Fruit fly (Drosophila melanogaster) whole organism, prepupa: ENCODE results near the gene CG14535.
A peak's percentile ranks its signal among the peaks of the same experiment; 100 is the strongest.

Experiments used
- Blimp-1 ChIP-seq: fragments of 200-800 bp; sonication (Bioruptor generic); optimal IDR thresholded peaks from 3 replicates; lab custom pipeline; 2017; ENCODE audit warnings: missing biosample characterization, missing genetic modification characterization, mild to moderate bottlenecking, moderate library complexity, missing genetic modification reagents
- CG10631 ChIP-seq: fragments of 200-800 bp; sonication (Bioruptor generic); optimal IDR thresholded peaks from 2 replicates; lab custom pipeline; 2016; ENCODE audit warnings: missing biosample characterization, missing genetic modification characterization
- CG10669 ChIP-seq: fragments of 200-800 bp; sonication (Bioruptor generic); optimal IDR thresholded peaks from 3 replicates; lab custom pipeline; 2018; ENCODE audit warnings: missing biosample characterization, mild to moderate bottlenecking, missing genetic modification characterization, moderate library complexity
- CG11294 ChIP-seq: fragments of 200-800 bp; sonication (Bioruptor generic); IDR thresholded peaks from 2 replicates; pipeline ENCODE4 v1.3.6; 2022; ENCODE audit warnings: missing biosample characterization, missing genetic modification characterization
- CG11762 ChIP-seq: fragments of 200-800 bp; sonication (Bioruptor generic); optimal IDR thresholded peaks from 3 replicates; lab custom pipeline; 2016; ENCODE audit warnings: missing biosample characterization, missing genetic modification characterization; ENCODE audit not compliant: insufficient read depth
- CG11902 ChIP-seq: fragments of 200-800 bp; sonication (Bioruptor generic); optimal IDR thresholded peaks from 3 replicates; lab custom pipeline; 2016; ENCODE audit warnings: missing biosample characterization, missing genetic modification characterization
- CG15336 ChIP-seq: fragments of 200-800 bp; sonication (Bioruptor generic); IDR thresholded peaks from 2 replicates; pipeline ENCODE4 v1.3.6; 2022; ENCODE audit warnings: missing biosample characterization, missing genetic modification characterization
- CG1621 ChIP-seq: fragments of 200-800 bp; sonication (Bioruptor generic); optimal IDR thresholded peaks from 3 replicates; lab custom pipeline; 2018; ENCODE audit warnings: missing biosample characterization, mild to moderate bottlenecking, missing genetic modification characterization
- CG16779 ChIP-seq: fragments of 200-800 bp; sonication (Bioruptor generic); optimal IDR thresholded peaks from 3 replicates; lab custom pipeline; 2017; ENCODE audit warnings: missing biosample characterization, mild to moderate bottlenecking, missing genetic modification characterization
- CG3032 ChIP-seq: fragments of 200-800 bp; optimal IDR thresholded peaks from 2 replicates; lab custom pipeline; 2019; ENCODE audit warnings: missing biosample characterization, mild to moderate bottlenecking, missing genetic modification characterization, moderate library complexity
- CG31627 ChIP-seq: fragments of 200-800 bp; sonication (Bioruptor generic); optimal IDR thresholded peaks from 3 replicates; lab custom pipeline; 2016; ENCODE audit warnings: missing biosample characterization, missing genetic modification characterization
- CG32006 ChIP-seq: fragments of 200-800 bp; sonication (Bioruptor generic); optimal IDR thresholded peaks from 3 replicates; lab custom pipeline; 2017; ENCODE audit warnings: missing biosample characterization, mild to moderate bottlenecking, missing genetic modification characterization
- CG34406 ChIP-seq: fragments of 200-800 bp; sonication (Bioruptor generic); optimal IDR thresholded peaks from 3 replicates; lab custom pipeline; 2016; ENCODE audit warnings: missing biosample characterization, missing genetic modification characterization
- CG3919 ChIP-seq: fragments of 200-800 bp; sonication (Bioruptor generic); optimal IDR thresholded peaks from 3 replicates; lab custom pipeline; 2016; ENCODE audit warnings: missing biosample characterization, missing genetic modification characterization
- CG4318 ChIP-seq: fragments of 200-800 bp; sonication (Bioruptor generic); optimal IDR thresholded peaks from 3 replicates; lab custom pipeline; 2017; ENCODE audit warnings: missing biosample characterization, mild to moderate bottlenecking, missing genetic modification characterization
- CG6163 ChIP-seq: fragments of 200-800 bp; sonication (Bioruptor generic); IDR thresholded peaks from 3 replicates; pipeline ENCODE4 v1.3.6; 2022; ENCODE audit warnings: missing biosample characterization, missing genetic modification characterization
- CG6276 ChIP-seq: fragments of 200-800 bp; sonication (Bioruptor generic); optimal IDR thresholded peaks from 2 replicates; lab custom pipeline; 2017; ENCODE audit warnings: missing biosample characterization, mild to moderate bottlenecking, missing genetic modification characterization
- CG6792 ChIP-seq: fragments of 200-800 bp; sonication (Bioruptor generic); optimal IDR thresholded peaks from 3 replicates; lab custom pipeline; 2016; ENCODE audit warnings: missing biosample characterization, missing genetic modification characterization
- CG6854 ChIP-seq: fragments of 200-800 bp; sonication (Bioruptor generic); optimal IDR thresholded peaks from 2 replicates; lab custom pipeline; 2017; ENCODE audit warnings: missing biosample characterization, mild to moderate bottlenecking, missing genetic modification characterization
- CG8319 ChIP-seq: fragments of 200-800 bp; sonication (Bioruptor generic); optimal IDR thresholded peaks from 3 replicates; lab custom pipeline; 2016; ENCODE audit warnings: missing biosample characterization, missing genetic modification characterization
- CG9139 ChIP-seq: fragments of 200-800 bp; sonication (Bioruptor generic); optimal IDR thresholded peaks from 3 replicates; lab custom pipeline; 2017; ENCODE audit warnings: missing biosample characterization, mild to moderate bottlenecking, missing genetic modification characterization
- Eip75B ChIP-seq: fragments of 200-800 bp; sonication (Bioruptor generic); optimal IDR thresholded peaks from 3 replicates; lab custom pipeline; 2016; ENCODE audit warnings: missing biosample characterization, missing genetic modification characterization
- Eip93F ChIP-seq: fragments of 200-800 bp; sonication (Bioruptor generic); optimal IDR thresholded peaks from 2 replicates; lab custom pipeline; 2016; ENCODE audit warnings: missing biosample characterization, mild to moderate bottlenecking, missing genetic modification characterization
- Ets21C ChIP-seq: fragments of 200-800 bp; sonication (Bioruptor generic); optimal IDR thresholded peaks from 3 replicates; lab custom pipeline; 2016; ENCODE audit warnings: missing biosample characterization, missing genetic modification characterization
- Ets96B ChIP-seq: fragments of 200-800 bp; optimal IDR thresholded peaks from 2 replicates; lab custom pipeline; 2019; ENCODE audit warnings: missing biosample characterization, mild to moderate bottlenecking, missing genetic modification characterization, moderate library complexity
- Hr38 ChIP-seq: sonication (Bioruptor generic); optimal IDR thresholded peaks from 2 replicates; lab custom pipeline; 2016; ENCODE audit warnings: missing biosample characterization, missing genetic modification characterization
- Hr39 ChIP-seq: fragments of 200-800 bp; sonication (Bioruptor generic); optimal IDR thresholded peaks from 2 replicates; lab custom pipeline; 2016; ENCODE audit warnings: missing biosample characterization, missing genetic modification characterization
- Lpt ChIP-seq: fragments of 200-800 bp; sonication (Bioruptor generic); optimal IDR thresholded peaks from 3 replicates; lab custom pipeline; 2016; ENCODE audit warnings: missing biosample characterization, missing genetic modification characterization
- Met ChIP-seq: fragments of 200-800 bp; sonication (Bioruptor generic); optimal IDR thresholded peaks from 3 replicates; lab custom pipeline; 2016; ENCODE audit warnings: missing biosample characterization, missing genetic modification characterization
- OdsH ChIP-seq: fragments of 200-800 bp; sonication (Bioruptor generic); optimal IDR thresholded peaks from 3 replicates; lab custom pipeline; 2016; ENCODE audit warnings: missing biosample characterization, missing genetic modification characterization
- Smox ChIP-seq: fragments of 200-800 bp; sonication (Bioruptor generic); optimal IDR thresholded peaks from 3 replicates; lab custom pipeline; 2016; ENCODE audit warnings: missing biosample characterization, missing genetic modification characterization
- Sox102F ChIP-seq: fragments of 200-800 bp; sonication (Bioruptor generic); optimal IDR thresholded peaks from 2 replicates; lab custom pipeline; 2016; ENCODE audit warnings: missing biosample characterization, mild to moderate bottlenecking, missing genetic modification characterization
- Sox14 ChIP-seq: fragments of 200-800 bp; sonication (Bioruptor generic); optimal IDR thresholded peaks from 3 replicates; lab custom pipeline; 2016; ENCODE audit warnings: missing biosample characterization, missing genetic modification characterization
- Sox15 ChIP-seq: fragments of 200-800 bp; sonication (Bioruptor generic); optimal IDR thresholded peaks from 3 replicates; lab custom pipeline; 2016; ENCODE audit warnings: missing biosample characterization, missing genetic modification characterization
- acj6 ChIP-seq: fragments of 200-800 bp; sonication (Bioruptor generic); optimal IDR thresholded peaks from 3 replicates; lab custom pipeline; 2016; ENCODE audit warnings: missing biosample characterization, missing genetic modification characterization
- cyc ChIP-seq: fragments of 200-800 bp; sonication (Bioruptor generic); optimal IDR thresholded peaks from 3 replicates; lab custom pipeline; 2016; ENCODE audit warnings: missing biosample characterization, missing genetic modification characterization
- dac ChIP-seq: fragments of 200-800 bp; sonication (Bioruptor generic); optimal IDR thresholded peaks from 2 replicates; lab custom pipeline; 2017; ENCODE audit warnings: missing biosample characterization, mild to moderate bottlenecking, missing genetic modification characterization
- dsx ChIP-seq: fragments of 200-800 bp; optimal IDR thresholded peaks from 3 replicates; lab custom pipeline; 2019; ENCODE audit warnings: missing biosample characterization, mild to moderate bottlenecking, missing genetic modification characterization, moderate library complexity; ENCODE audit not compliant: poor library complexity, severe bottlenecking
- eg ChIP-seq: fragments of 200-800 bp; sonication (Bioruptor generic); IDR thresholded peaks from 3 replicates; pipeline ENCODE4 v1.3.6; 2022; ENCODE audit warnings: missing biosample characterization, missing genetic modification characterization
- esn ChIP-seq: fragments of 200-800 bp; sonication (Bioruptor generic); optimal IDR thresholded peaks from 2 replicates; lab custom pipeline; 2016; ENCODE audit warnings: missing biosample characterization, mild to moderate bottlenecking, missing genetic modification characterization, moderate library complexity
- fd59A ChIP-seq: fragments of 200-800 bp; sonication (Bioruptor generic); optimal IDR thresholded peaks from 2 replicates; lab custom pipeline; 2017; ENCODE audit warnings: missing biosample characterization, mild to moderate bottlenecking, missing genetic modification characterization, missing genetic modification reagents
- fkh ChIP-seq: fragments of 200-800 bp; sonication (Bioruptor generic); optimal IDR thresholded peaks from 3 replicates; lab custom pipeline; 2017; ENCODE audit warnings: missing biosample characterization, mild to moderate bottlenecking, missing genetic modification characterization, moderate library complexity
- lz ChIP-seq: fragments of 200-800 bp; sonication (Bioruptor generic); optimal IDR thresholded peaks from 3 replicates; lab custom pipeline; 2016; ENCODE audit warnings: missing biosample characterization, missing genetic modification characterization
- net ChIP-seq: fragments of 200-800 bp; sonication (Bioruptor generic); optimal IDR thresholded peaks from 3 replicates; lab custom pipeline; 2016; ENCODE audit warnings: missing biosample characterization, missing genetic modification characterization
- pdm3 ChIP-seq: fragments of 200-800 bp; sonication (Bioruptor generic); optimal IDR thresholded peaks from 3 replicates; lab custom pipeline; 2016; ENCODE audit warnings: missing biosample characterization, missing genetic modification characterization
- salr ChIP-seq, 2 experiments: fragments of 200-800 bp; sonication (Bioruptor generic); optimal IDR thresholded peaks; 3 replicates each; lab custom pipeline; 2016 to 2018; ENCODE audit warnings: missing biosample characterization in 2 of 2, missing genetic modification characterization in 2 of 2, mild to moderate bottlenecking in 1 of 2
- spab ChIP-seq: fragments of 200-800 bp; sonication (Bioruptor generic); optimal IDR thresholded peaks from 2 replicates; lab custom pipeline; 2017; ENCODE audit warnings: missing biosample characterization, mild to moderate bottlenecking, missing genetic modification characterization, missing genetic modification reagents
- ss ChIP-seq, 2 experiments: fragments of 200-800 bp; sonication (Bioruptor generic); optimal IDR thresholded peaks; 2 replicates in 1 of 2; 3 replicates in 1 of 2; lab custom pipeline; 2017 to 2018; ENCODE audit warnings: mild to moderate bottlenecking in 2 of 2, missing biosample characterization in 2 of 2, missing genetic modification characterization in 2 of 2, moderate library complexity in 1 of 2
- topi ChIP-seq: fragments of 200-800 bp; sonication (Bioruptor generic); optimal IDR thresholded peaks from 3 replicates; lab custom pipeline; 2016; ENCODE audit warnings: missing biosample characterization, missing genetic modification characterization
- vri ChIP-seq: fragments of 200-800 bp; sonication (Bioruptor generic); optimal IDR thresholded peaks from 3 replicates; lab custom pipeline; 2016; ENCODE audit warnings: missing biosample characterization, mild to moderate bottlenecking, missing genetic modification characterization

Gene CG14535

DNA sequence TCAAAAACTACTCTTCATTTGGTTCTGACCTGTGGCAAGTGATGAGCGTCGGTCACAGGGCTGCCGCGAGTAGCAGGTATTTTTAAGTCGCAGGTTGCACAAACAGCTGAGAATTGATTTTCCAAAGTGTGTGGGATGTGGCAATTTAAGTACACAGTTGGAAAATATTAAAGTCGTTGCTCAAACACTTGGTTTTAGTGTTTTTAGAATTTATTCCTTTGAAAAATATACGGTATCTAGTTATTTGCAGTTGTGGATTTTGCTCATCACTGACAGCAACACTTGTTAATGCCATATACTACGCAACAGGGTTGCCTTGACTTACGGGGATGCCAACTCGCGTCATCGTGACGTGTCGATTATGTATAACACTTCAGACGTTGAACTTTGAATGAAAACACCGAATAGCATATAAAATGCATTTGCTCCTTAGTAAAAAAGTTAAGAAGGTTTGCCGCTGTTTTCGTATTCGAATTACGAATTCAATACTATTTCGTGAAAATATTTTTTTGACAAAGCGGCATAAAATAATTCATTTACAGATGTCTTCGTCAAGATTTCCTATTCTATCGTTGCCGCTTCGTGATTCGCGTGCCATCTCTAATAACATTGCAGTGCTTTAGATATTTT is 55.4 kb downstream of the CG14535 start, which contains the start of the genes Herp and r2d2:
TSS of gene Herp (minus strand) at position 255 of the 630 bp plus-strand sequence.
TSS of gene r2d2 (plus strand) at position 344 of the 630 bp plus-strand sequence.
- TF ChIP-seq Eip93F (no peak), CG6792 (GFP tag; lab: Kevin White, UChicago) (peak; percentile 84), CG4318 (GFP tag; lab: Kevin White, UChicago) (peak; percentile 73), CG6163 (peak; percentile 88), CG10631 (GFP tag; lab: Kevin White, UChicago) (peak; percentile 88), CG6276 (GFP tag; lab: Kevin White, UChicago) (no peak), Met (GFP tag; lab: Kevin White, UChicago) (peak; percentile 90), CG8319 (GFP tag; lab: Kevin White, UChicago) (peak; percentile 49), vri (GFP tag; lab: Kevin White, UChicago) (peak; percentile 70), Hr38 (GFP tag; lab: Kevin White, UChicago) (no peak), acj6 (peak; percentile 90), eg (peak; percentile 84), CG6854 (peak; percentile 82), CG3032 (tag; lab: Kevin White, UChicago) (peak; percentile 87), Eip75B (GFP tag; lab: Kevin White, UChicago) (peak; percentile 87), Hr39 (GFP tag; lab: Kevin White, UChicago) (peak; percentile 90), Lpt (peak; percentile 77), CG3919 (GFP tag; lab: Kevin White, UChicago) (peak; percentile 87), CG11762 (GFP tag; lab: Kevin White, UChicago) (peak; percentile 76), CG15336 (GFP tag; lab: Robert Waterston, UW) (peak; percentile 76; the same call in 1 of the 2 replicates), Ets96B (tag; lab: Kevin White, UChicago) (peak; percentile 86), dsx (GFP tag; lab: Kevin White, UChicago) (peak; percentile 77), Ets21C (GFP tag; lab: Kevin White, UChicago) (peak; percentile 86), CG1621 (tag; lab: Kevin White, UChicago) (peak; percentile 79), net (GFP tag; lab: Kevin White, UChicago) (peak; percentile 77), Smox (no peak), salr (GFP tag; optimal IDR thresholded peaks at IDR 0.05; lab: Kevin White, UChicago) (peak; percentile 69 to 83), fkh (peak; percentile 72), CG32006 (peak; percentile 84), fd59A (peak; percentile 77), spab (peak; percentile 65), CG16779 (tag; lab: Kevin White, UChicago) (peak; percentile 81), CG34406 (GFP tag; lab: Kevin White, UChicago) (peak; percentile 71), pdm3 (peak; percentile 86), lz (GFP tag; lab: Kevin White, UChicago) (peak; percentile 92), Sox14 (GFP tag; lab: Kevin White, UChicago) (peak; percentile 89), OdsH (GFP tag; lab: Kevin White, UChicago) (peak; percentile 89), CG31627 (GFP tag; lab: Kevin White, UChicago) (peak; percentile 92), Blimp-1 (GFP tag; lab: Kevin White, UChicago) (peak; percentile 73), ss (GFP tag; optimal IDR thresholded peaks at IDR 0.05; lab: Kevin White, UChicago) (peak; percentile 80 to 88), esn (GFP tag; lab: Kevin White, UChicago) (peak; percentile 90), Sox15 (GFP tag; lab: Kevin White, UChicago) (peak; percentile 86), CG11902 (peak; percentile 85), topi (GFP tag; lab: Kevin White, UChicago) (peak; percentile 87), CG11294 (GFP tag; lab: Robert Waterston, UW) (peak; percentile 84), CG9139 (peak; percentile 77), dac (GFP tag; lab: Kevin White, UChicago) (peak; percentile 80), cyc (peak; percentile 86), Sox102F (peak; percentile 81), CG10669 (GFP tag; lab: Kevin White, UChicago) (peak; percentile 86)
